Fruit fly (Drosophila melanogaster) whole organism, pupa: Measurements from ENCODE around the gene salt.

Source experiments
- CG10348 ChIP-seq: fragments of 200-800 bp; sonication (Bioruptor generic); IDR thresholded peaks from 2 replicates; pipeline ENCODE4 v1.3.6; 2022; ENCODE audit warnings: missing biosample characterization, missing genetic modification characterization
- CG12605 ChIP-seq: fragments of 200-800 bp; sonication (Bioruptor generic); IDR thresholded peaks from 2 replicates; pipeline ENCODE4 v1.3.6; 2022; ENCODE audit warnings: missing biosample characterization, missing genetic modification characterization
- CG13204 ChIP-seq: fragments of 200-800 bp; sonication (Bioruptor generic); optimal IDR thresholded peaks from 2 replicates; lab custom pipeline; 2018; ENCODE audit warnings: missing biosample characterization, mild to moderate bottlenecking, missing genetic modification characterization, moderate library complexity
- CG14655 ChIP-seq: fragments of 200-800 bp; sonication (Bioruptor generic); optimal IDR thresholded peaks from 3 replicates; lab custom pipeline; 2017; ENCODE audit warnings: mild to moderate bottlenecking, missing biosample characterization, missing genetic modification reagents, missing genetic modification characterization
- CG15710 ChIP-seq: fragments of 200-800 bp; sonication (Bioruptor generic); optimal IDR thresholded peaks from 2 replicates; lab custom pipeline; 2018; ENCODE audit warnings: missing biosample characterization, mild to moderate bottlenecking, missing genetic modification characterization, moderate library complexity
- CG17806 ChIP-seq: fragments of 200-800 bp; sonication (Bioruptor generic); optimal IDR thresholded peaks from 2 replicates; lab custom pipeline; 2018; ENCODE audit warnings: missing biosample characterization, mild to moderate bottlenecking, missing genetic modification characterization, moderate library complexity
- CG32121 ChIP-seq: fragments of 200-800 bp; sonication (Bioruptor generic); IDR thresholded peaks from 2 replicates; pipeline ENCODE4 v1.3.6; 2022; ENCODE audit warnings: missing biosample characterization, missing genetic modification characterization
- CG34367 ChIP-seq: fragments of 200-800 bp; sonication (Bioruptor generic); optimal IDR thresholded peaks from 2 replicates; lab custom pipeline; 2018; ENCODE audit warnings: missing biosample characterization, mild to moderate bottlenecking, missing genetic modification characterization
- CG4496 ChIP-seq: fragments of 200-800 bp; sonication (Bioruptor generic); IDR thresholded peaks from 3 replicates; pipeline ENCODE4 v1.3.6; 2022; ENCODE audit warnings: missing biosample characterization, missing genetic modification characterization
- CG8159 ChIP-seq: fragments of 200-800 bp; sonication (Bioruptor generic); optimal IDR thresholded peaks from 3 replicates; lab custom pipeline; 2018; ENCODE audit warnings: missing biosample characterization, mild to moderate bottlenecking, missing genetic modification characterization, moderate library complexity
- CG8301 ChIP-seq: fragments of 200-800 bp; sonication (Bioruptor generic); optimal IDR thresholded peaks from 2 replicates; lab custom pipeline; 2018; ENCODE audit warnings: missing biosample characterization, mild to moderate bottlenecking, missing genetic modification characterization
- CG9948 ChIP-seq: fragments of 200-800 bp; sonication (Bioruptor generic); optimal IDR thresholded peaks from 2 replicates; lab custom pipeline; 2018; ENCODE audit warnings: missing biosample characterization, mild to moderate bottlenecking, missing genetic modification characterization, moderate library complexity
- D1 ChIP-seq: fragments of 200-800 bp; sonication (Bioruptor generic); optimal IDR thresholded peaks from 2 replicates; lab custom pipeline; 2018; ENCODE audit warnings: missing biosample characterization, mild to moderate bottlenecking, missing genetic modification characterization, moderate library complexity
- EcR ChIP-seq: fragments of 200-800 bp; sonication (Bioruptor generic); optimal IDR thresholded peaks from 3 replicates; lab custom pipeline; 2019; ENCODE audit warnings: missing biosample characterization, missing genetic modification characterization, mild to moderate bottlenecking, moderate library complexity, missing genetic modification reagents
- Ets98B ChIP-seq: fragments of 200-800 bp; sonication (Bioruptor generic); IDR thresholded peaks from 2 replicates; pipeline ENCODE4 v1.3.6; 2022; ENCODE audit warnings: missing biosample characterization, missing genetic modification characterization
- Pif1A ChIP-seq: fragments of 200-800 bp; sonication (Bioruptor generic); optimal IDR thresholded peaks from 3 replicates; lab custom pipeline; 2016; ENCODE audit warnings: missing biosample characterization, missing genetic modification characterization
- Pif1B ChIP-seq: fragments of 200-800 bp; sonication (Bioruptor generic); optimal IDR thresholded peaks from 3 replicates; lab custom pipeline; 2016; ENCODE audit warnings: missing biosample characterization, missing genetic modification characterization
- Snoo ChIP-seq: fragments of 200-800 bp; sonication (Bioruptor generic); optimal IDR thresholded peaks from 3 replicates; lab custom pipeline; 2017; ENCODE audit warnings: missing biosample characterization, mild to moderate bottlenecking, missing genetic modification characterization, inconsistent platforms
- fd96Ca ChIP-seq: fragments of 200-800 bp; sonication (Bioruptor generic); IDR thresholded peaks from 3 replicates; pipeline ENCODE4 v1.3.6; 2022; ENCODE audit warnings: missing biosample characterization, missing genetic modification characterization
- gl ChIP-seq: fragments of 200-800 bp; sonication (Bioruptor generic); optimal IDR thresholded peaks from 2 replicates; lab custom pipeline; 2018; ENCODE audit warnings: missing biosample characterization, mild to moderate bottlenecking, missing genetic modification characterization
- rn ChIP-seq: fragments of 200-800 bp; sonication (Bioruptor generic); IDR thresholded peaks from 2 replicates; pipeline ENCODE4 v1.3.6; 2022; ENCODE audit warnings: missing biosample characterization, missing genetic modification characterization

Gene salt

dm6 chr3R:31714876-31715712 is 39.4 kb downstream of the salt start:
- TF ChIP-seq CG14655 (GFP tag; lab: Kevin White, UChicago), result peak; percentile 6
- TF ChIP-seq CG4496 (GFP tag; lab: Robert Waterston, UW), result peak; percentile 53; the same call in 1 of the 3 replicates
- no peak for TF ChIP-seq CG8159 (tag; lab: Kevin White, UChicago)

- TF ChIP-seq fd96Ca (GFP tag; lab: Robert Waterston, UW) (peak; percentile 59; the same call in 2 of the 3 replicates), EcR (GFP tag; lab: Kevin White, UChicago) (peak; percentile 91), CG8159 (tag; lab: Kevin White, UChicago) (peak; percentile 24), CG9948 (no peak), CG32121 (GFP tag; lab: Robert Waterston, UW) (0 out of 2 replicates have a peak, but pooled peaks have one; percentile 6), rn (GFP tag; lab: Robert Waterston, UW) (no peak), CG15710 (no peak), CG8301 (tag; lab: Kevin White, UChicago) (peak; percentile 0), Ets98B (peak; percentile 42; the same call in 1 of the 2 replicates), Pif1B (GFP tag; lab: Kevin White, UChicago) (peak; percentile 21), CG17806 (tag; lab: Kevin White, UChicago) (no peak), Snoo (peak; percentile 35), CG34367 (tag; lab: Kevin White, UChicago) (no peak), D1 (tag; lab: Kevin White, UChicago) (no peak), CG10348 (GFP tag; lab: Robert Waterston, UW) (0 out of 2 replicates have a peak, but pooled peaks have one; percentile 20), CG12605 (no peak), CG14655 (GFP tag; lab: Kevin White, UChicago) (no peak), Pif1A (GFP tag; lab: Kevin White, UChicago) (peak; percentile 31), CG4496 (GFP tag; lab: Robert Waterston, UW) (peak; percentile 80), CG13204 (GFP tag; lab: Kevin White, UChicago) (peak; percentile 58), gl (tag; lab: Kevin White, UChicago) (peak; percentile 20)
Observed at dm6 chr3R:31713306-31714123, 41.0 kb downstream of the salt start, which contains the start of gene ttk. ttk (plus strand) TSS chr3R:31713867.

- TF ChIP-seq rn (GFP tag; lab: Robert Waterston, UW), result no peak
- TF ChIP-seq CG8159 (tag; lab: Kevin White, UChicago), result no peak
- TF ChIP-seq CG8301 (tag; lab: Kevin White, UChicago), result peak; percentile 62
- TF ChIP-seq CG12605, result peak; percentile 16; the same call in 1 of the 2 replicates
- TF ChIP-seq CG17806 (tag; lab: Kevin White, UChicago), result peak; percentile 12
- peak; percentile 25 for TF ChIP-seq Ets98B
- TF ChIP-seq Pif1A (GFP tag; lab: Kevin White, UChicago), result peak; percentile 3
- peak; percentile 62; the same call in 2 of the 3 replicates for TF ChIP-seq CG4496 (GFP tag; lab: Robert Waterston, UW)
- 0 out of 3 replicates have a peak, but pooled peaks have one; percentile 38 for TF ChIP-seq fd96Ca (GFP tag; lab: Robert Waterston, UW)
- peak; percentile 10 for TF ChIP-seq CG9948
- TF ChIP-seq CG14655 (GFP tag; lab: Kevin White, UChicago), result peak; percentile 80
- TF ChIP-seq CG34367 (tag; lab: Kevin White, UChicago), result no peak
Observed at dm6 chr3R:31712585-31712984, 41.9 kb downstream of the salt start.

dm6 chr3R:31711270-31712029 is 43.1 kb downstream of the salt start:
- TF ChIP-seq fd96Ca (GFP tag; lab: Robert Waterston, UW), result no peak
- TF ChIP-seq CG14655 (GFP tag; lab: Kevin White, UChicago), result peak; percentile 54
- peak; percentile 25 for TF ChIP-seq CG8301 (tag; lab: Kevin White, UChicago)

- TF ChIP-seq CG14655 (GFP tag; lab: Kevin White, UChicago) (peak; percentile 36), Pif1A (GFP tag; lab: Kevin White, UChicago) (no peak), D1 (tag; lab: Kevin White, UChicago) (no peak), CG10348 (GFP tag; lab: Robert Waterston, UW) (no peak), CG12605 (0 out of 2 replicates have a peak, but pooled peaks have one; percentile 11), CG32121 (GFP tag; lab: Robert Waterston, UW) (peak; percentile 49), EcR (GFP tag; lab: Kevin White, UChicago) (no peak), rn (GFP tag; lab: Robert Waterston, UW) (no peak), CG17806 (tag; lab: Kevin White, UChicago) (no peak), gl (tag; lab: Kevin White, UChicago) (no peak), Ets98B (peak; percentile 12; the same call in 1 of the 2 replicates), CG8159 (tag; lab: Kevin White, UChicago) (no peak), CG4496 (GFP tag; lab: Robert Waterston, UW) (no peak), Snoo (no peak), CG8301 (tag; lab: Kevin White, UChicago) (peak; percentile 32), CG13204 (GFP tag; lab: Kevin White, UChicago) (no peak), CG34367 (tag; lab: Kevin White, UChicago) (no peak), CG9948 (no peak), Pif1B (GFP tag; lab: Kevin White, UChicago) (no peak), fd96Ca (GFP tag; lab: Robert Waterston, UW) (peak; percentile 51; the same call in 2 of the 3 replicates), CG15710 (no peak)
Observed at dm6 chr3R:31709769-31710168, 44.7 kb downstream of the salt start.
